Fruit fly (Drosophila melanogaster) whole organism, embryonic: ENCODE data around the gene UQCR-Q.

Experiments
- Blimp-1 ChIP-seq: fragments of 200-800 bp; sonication (Bioruptor generic); optimal IDR thresholded peaks from 3 replicates; lab custom pipeline; 2018; ENCODE audit warnings: missing biosample characterization, missing genetic modification characterization, mild to moderate bottlenecking, moderate library complexity, missing genetic modification reagents
- CG10267 ChIP-seq: fragments of 200-800 bp; sonication (Bioruptor generic); optimal IDR thresholded peaks from 2 replicates; lab custom pipeline; 2018; ENCODE audit warnings: missing biosample characterization, mild to moderate bottlenecking, missing genetic modification characterization, moderate library complexity
- CG12391 ChIP-seq: fragments of 200-800 bp; sonication (Bioruptor generic); optimal IDR thresholded peaks from 3 replicates; lab custom pipeline; 2018; ENCODE audit warnings: missing biosample characterization, mild to moderate bottlenecking, missing genetic modification characterization, moderate library complexity
- CG15269 ChIP-seq: fragments of 200-800 bp; sonication (Bioruptor generic); optimal IDR thresholded peaks from 2 replicates; lab custom pipeline; 2018; ENCODE audit warnings: missing biosample characterization, mild to moderate bottlenecking, missing genetic modification characterization, moderate library complexity
- CG15479 ChIP-seq: fragments of 200-800 bp; sonication (Bioruptor generic); optimal IDR thresholded peaks from 3 replicates; lab custom pipeline; 2019; ENCODE audit warnings: missing biosample characterization, mild to moderate bottlenecking, missing genetic modification characterization, moderate library complexity
- CG31388 ChIP-seq: fragments of 200-800 bp; sonication (Bioruptor generic); optimal IDR thresholded peaks from 2 replicates; lab custom pipeline; 2016; ENCODE audit warnings: missing biosample characterization, missing genetic modification characterization
- CG33213 ChIP-seq: fragments of 200-800 bp; sonication (Bioruptor generic); optimal IDR thresholded peaks from 3 replicates; lab custom pipeline; 2016; ENCODE audit warnings: missing biosample characterization, missing genetic modification characterization
- CG4360 ChIP-seq: fragments of 200-800 bp; sonication (Bioruptor generic); IDR thresholded peaks from 2 replicates; pipeline ENCODE4 v1.3.6; 2022; ENCODE audit warnings: missing biosample characterization, missing genetic modification characterization
- CG4820 ChIP-seq: fragments of 200-800 bp; sonication (Bioruptor generic); optimal IDR thresholded peaks from 3 replicates; lab custom pipeline; 2016; ENCODE audit warnings: missing biosample characterization, missing genetic modification characterization
- CG7372 ChIP-seq: fragments of 200-800 bp; sonication (Bioruptor generic); IDR thresholded peaks from 2 replicates; pipeline ENCODE4 v1.3.6; 2022; ENCODE audit warnings: missing biosample characterization, missing genetic modification characterization
- CG8924 ChIP-seq: fragments of 200-800 bp; optimal IDR thresholded peaks from 3 replicates; lab custom pipeline; 2019; ENCODE audit warnings: missing biosample characterization, mild to moderate bottlenecking, missing genetic modification characterization, moderate library complexity
- CTCF ChIP-seq: fragments of 200-800 bp; sonication (Bioruptor generic); optimal IDR thresholded peaks from 2 replicates; lab custom pipeline; 2017; ENCODE audit warnings: missing biosample characterization, mild to moderate bottlenecking, missing genetic modification characterization, moderate library complexity
- Drgx ChIP-seq: fragments of 200-800 bp; sonication (Bioruptor generic); IDR thresholded peaks from 2 replicates; pipeline ENCODE4 v1.3.6; 2022; ENCODE audit warnings: missing biosample characterization, missing genetic modification characterization
- Mrtf ChIP-seq: fragments of 200-800 bp; sonication (Bioruptor generic); IDR thresholded peaks from 3 replicates; pipeline ENCODE4 v1.3.6; 2022; ENCODE audit warnings: missing biosample characterization, missing genetic modification characterization
- Ptx1 ChIP-seq: fragments of 200-800 bp; sonication (Bioruptor generic); IDR thresholded peaks from 2 replicates; pipeline ENCODE4 v1.3.6; 2022; ENCODE audit warnings: missing biosample characterization, missing genetic modification characterization
- Trl ChIP-seq, 3 experiments: fragments of >200 bp in 2 of 3; fragments of 200-800 bp in 1 of 3; sonication (Bioruptor generic) in 1 of 3; optimal IDR thresholded peaks; 2 replicates in 1 of 3; 3 replicates in 2 of 3; lab custom pipeline; 2016 to 2017; ENCODE audit warnings: missing biosample characterization in 1 of 3, missing genetic modification characterization in 1 of 3
- abd-A ChIP-seq: fragments of 200-800 bp; sonication (Bioruptor generic); optimal IDR thresholded peaks from 3 replicates; lab custom pipeline; 2019; ENCODE audit warnings: missing biosample characterization, mild to moderate bottlenecking, missing genetic modification characterization, moderate library complexity
- ara ChIP-seq: fragments of 200-800 bp; sonication (Bioruptor generic); IDR thresholded peaks from 2 replicates; pipeline ENCODE4 v1.3.6; 2022; ENCODE audit warnings: missing biosample characterization, missing genetic modification characterization
- az2 ChIP-seq: fragments of 200-800 bp; sonication (Bioruptor generic); optimal IDR thresholded peaks from 3 replicates; lab custom pipeline; 2016; ENCODE audit warnings: missing biosample characterization, missing genetic modification characterization
- bsh ChIP-seq, 2 experiments: fragments of 200-800 bp; sonication (Bioruptor generic); optimal IDR thresholded peaks; 2 replicates each; lab custom pipeline; 2017 to 2018; ENCODE audit warnings: mild to moderate bottlenecking in 2 of 2, missing biosample characterization in 2 of 2, missing genetic modification characterization in 2 of 2, moderate library complexity in 1 of 2
- cg ChIP-seq: fragments of 200-800 bp; sonication (Bioruptor generic); optimal IDR thresholded peaks from 3 replicates; lab custom pipeline; 2019; ENCODE audit warnings: missing biosample characterization, mild to moderate bottlenecking, missing genetic modification characterization, moderate library complexity
- ci ChIP-seq: fragments of 200-800 bp; sonication (Bioruptor generic); IDR thresholded peaks from 3 replicates; pipeline ENCODE4 v1.3.6; 2022; ENCODE audit warnings: missing biosample characterization, missing genetic modification characterization
- dati ChIP-seq: fragments of 200-800 bp; sonication (Bioruptor generic); IDR thresholded peaks from 2 replicates; pipeline ENCODE4 v1.3.6; 2022; ENCODE audit warnings: missing biosample characterization, missing genetic modification characterization
- dmrt99B ChIP-seq: fragments of 200-800 bp; sonication (Bioruptor generic); optimal IDR thresholded peaks from 2 replicates; lab custom pipeline; 2018; ENCODE audit warnings: missing biosample characterization, mild to moderate bottlenecking, missing genetic modification characterization, moderate library complexity
- grau ChIP-seq: fragments of 200-800 bp; optimal IDR thresholded peaks from 3 replicates; lab custom pipeline; 2019; ENCODE audit warnings: missing biosample characterization, mild to moderate bottlenecking, missing genetic modification characterization, moderate library complexity
- lilli ChIP-seq: fragments of 200-800 bp; sonication (Bioruptor generic); optimal IDR thresholded peaks from 3 replicates; lab custom pipeline; 2016; ENCODE audit warnings: missing biosample characterization, missing genetic modification characterization
- nom ChIP-seq: fragments of 200-800 bp; sonication (Bioruptor generic); optimal IDR thresholded peaks from 2 replicates; lab custom pipeline; 2017; ENCODE audit warnings: missing biosample characterization, missing genetic modification characterization, mild to moderate bottlenecking, moderate library complexity, missing genetic modification reagents
- phol ChIP-seq: fragments of 200-800 bp; sonication (Bioruptor generic); optimal IDR thresholded peaks from 3 replicates; lab custom pipeline; 2018; ENCODE audit warnings: missing biosample characterization, mild to moderate bottlenecking, missing genetic modification characterization, moderate library complexity
- pzg ChIP-seq: fragments of 200-800 bp; sonication (Bioruptor generic); optimal IDR thresholded peaks from 3 replicates; lab custom pipeline; 2018; ENCODE audit warnings: missing biosample characterization, mild to moderate bottlenecking, missing genetic modification characterization, moderate library complexity
- row ChIP-seq: fragments of 200-800 bp; sonication (Bioruptor generic); IDR thresholded peaks from 3 replicates; pipeline ENCODE4 v1.3.6; 2022; ENCODE audit warnings: missing biosample characterization, missing genetic modification characterization
- sens ChIP-seq: fragments of 200-800 bp; sonication (Bioruptor generic); peaks from one replicate; lab custom pipeline; 2016; ENCODE audit warnings: missing biosample characterization, missing genetic modification characterization
- slp2 ChIP-seq: fragments of 200-800 bp; sonication (Bioruptor generic); optimal IDR thresholded peaks from 2 replicates; lab custom pipeline; 2016; ENCODE audit warnings: missing biosample characterization, missing genetic modification characterization
- sr ChIP-seq: fragments of 200-800 bp; sonication (Bioruptor generic); IDR thresholded peaks from 3 replicates; pipeline ENCODE4 v1.3.6; 2022; ENCODE audit warnings: missing biosample characterization, missing genetic modification characterization
- vnd ChIP-seq: fragments of 200-800 bp; sonication (Bioruptor generic); IDR thresholded peaks from 3 replicates; pipeline ENCODE4 v1.3.6; 2022; ENCODE audit warnings: missing biosample characterization, missing genetic modification characterization; ENCODE audit not compliant: partially characterized antibody
- z ChIP-seq: fragments of 200-800 bp; sonication (Bioruptor generic); IDR thresholded peaks from 3 replicates; pipeline ENCODE4 v1.3.6; 2022; ENCODE audit warnings: missing biosample characterization, missing genetic modification characterization

UQCR-Q gene

DNA sequence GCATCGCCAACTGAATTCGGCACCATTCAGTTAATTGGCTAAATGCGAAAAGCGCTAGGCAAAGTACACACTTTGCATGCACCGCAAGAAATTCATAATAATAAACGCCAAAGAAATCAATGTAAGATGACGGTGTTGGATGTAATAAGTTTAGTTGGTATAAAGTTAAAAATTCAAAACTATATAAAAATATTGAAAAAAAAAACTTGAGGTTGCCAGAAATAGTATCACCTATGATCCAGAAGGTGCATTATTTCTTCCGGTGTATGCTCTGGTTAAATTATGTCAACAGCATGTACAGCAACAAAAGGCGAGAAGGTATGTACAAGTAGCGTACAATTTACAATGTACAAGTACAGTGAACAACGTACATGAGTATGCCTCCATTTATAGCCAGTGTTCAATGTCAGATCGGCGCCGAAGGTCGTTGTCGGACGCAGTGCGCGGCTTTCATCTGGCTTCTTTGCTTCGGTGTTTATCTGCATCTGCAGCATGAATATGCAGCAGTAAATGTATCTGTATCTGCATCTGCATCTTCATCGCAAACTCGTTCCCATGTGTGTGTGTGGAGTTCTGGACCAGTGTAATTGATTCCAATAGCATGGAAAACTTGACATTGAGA, 22.4 kb downstream of the UQCR-Q start (continued):
- TF ChIP-seq CG4820 (GFP tag; lab: Kevin White, UChicago), result peak; percentile 31
- TF ChIP-seq CG15269 (tag; lab: Kevin White, UChicago), result peak; percentile 1
- peak; percentile 4 for TF ChIP-seq lilli
- peak; percentile 17 for TF ChIP-seq grau (tag; lab: Kevin White, UChicago)
- TF ChIP-seq Mrtf (GFP tag; lab: Robert Waterston, UW), result no peak
- peak; percentile 53 for TF ChIP-seq phol (tag; lab: Kevin White, UChicago)
- peak; percentile 51 for TF ChIP-seq dmrt99B (tag; lab: Kevin White, UChicago)
- TF ChIP-seq CG12391, result peak; percentile 30
- TF ChIP-seq CG8924 (tag; lab: Kevin White, UChicago), result no peak
- TF ChIP-seq ara (GFP tag; lab: Robert Waterston, UW), result no peak
- peak; percentile 29 for TF ChIP-seq az2 (GFP tag; lab: Kevin White, UChicago)

DNA sequence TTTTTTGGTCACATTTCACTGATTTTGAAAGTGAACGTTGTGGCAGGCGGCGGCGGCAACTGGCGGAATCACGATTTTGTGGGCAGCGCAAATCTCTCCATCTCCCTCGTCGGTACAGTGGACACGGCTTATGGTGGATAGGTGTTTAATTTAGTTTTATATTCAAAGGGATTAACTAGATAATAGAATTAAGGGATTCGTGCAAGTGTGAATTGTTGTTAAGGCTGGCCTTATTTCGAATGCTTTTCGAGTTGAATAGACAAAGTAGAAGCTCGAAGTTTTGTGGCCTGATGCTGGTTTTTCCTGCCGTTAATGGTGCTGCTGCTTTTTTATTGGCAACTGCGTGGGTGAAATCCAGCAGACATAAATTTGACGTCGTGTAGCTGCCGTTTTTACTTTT, 23.4 kb downstream of the UQCR-Q start:
- TF ChIP-seq ara (GFP tag; lab: Robert Waterston, UW) (0 out of 2 replicates have a peak, but pooled peaks have one; percentile 8), CG33213 (GFP tag; lab: Kevin White, UChicago) (no peak), Blimp-1 (GFP tag; lab: Kevin White, UChicago) (peak; percentile 53), CG31388 (GFP tag; lab: Kevin White, UChicago) (no peak), pzg (GFP tag; lab: Kevin White, UChicago) (no peak), Drgx (GFP tag; lab: Robert Waterston, UW) (peak; percentile 76), sens (GFP tag; lab: Kevin White, UChicago) (peak; percentile 59), sr (0 out of 3 replicates have a peak, but pooled peaks have one; percentile 29), ci (GFP tag; lab: Robert Waterston, UW) (0 out of 3 replicates have a peak, but pooled peaks have one; percentile 28), row (GFP tag; lab: Robert Waterston, UW) (peak; percentile 24; the same call in 2 of the 3 replicates), slp2 (GFP tag; lab: Kevin White, UChicago) (no peak), Ptx1 (GFP tag; lab: Robert Waterston, UW) (peak; percentile 17; the same call in 1 of the 2 replicates), grau (tag; lab: Kevin White, UChicago) (peak; percentile 65)

DNA sequence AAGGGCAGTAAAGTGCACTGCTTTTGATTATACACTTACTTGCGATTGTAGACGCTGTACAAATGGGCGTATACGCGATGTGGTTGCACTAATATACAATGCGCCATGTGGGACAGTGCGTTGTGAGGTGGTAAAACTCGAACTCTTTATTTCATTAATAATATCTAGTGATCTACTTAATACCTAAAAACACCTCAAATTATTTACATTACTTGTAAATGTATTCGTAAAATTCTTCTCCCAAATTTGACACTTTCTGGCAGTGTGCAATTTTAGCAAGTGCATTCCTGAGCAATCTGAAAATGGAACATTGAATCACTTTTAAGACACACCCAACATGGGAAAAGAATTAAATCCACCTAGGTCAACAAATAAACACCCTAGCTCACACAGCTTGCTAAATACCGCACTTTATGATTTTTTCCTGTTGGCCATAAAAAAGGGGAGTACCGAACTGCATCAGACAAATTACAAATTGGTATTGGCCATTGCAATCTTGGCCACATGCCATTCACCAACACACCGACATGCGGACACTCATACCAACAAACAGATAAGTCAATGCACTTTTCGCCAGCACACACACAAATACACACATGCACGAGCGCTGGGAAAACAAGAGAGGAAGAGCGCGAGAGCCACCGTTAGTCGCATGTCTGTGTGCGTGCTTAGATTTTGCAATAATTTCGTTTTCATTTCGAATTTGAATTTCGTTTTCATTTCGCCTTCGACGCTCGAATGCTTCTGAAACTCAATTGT, 24.6 kb downstream of the UQCR-Q start:
- peak; percentile 15 for TF ChIP-seq cg
- no peak for TF ChIP-seq dati (GFP tag; lab: Robert Waterston, UW)
- TF ChIP-seq CG7372 (GFP tag; lab: Robert Waterston, UW), result peak; percentile 58; the same call in 1 of the 2 replicates

DNA sequence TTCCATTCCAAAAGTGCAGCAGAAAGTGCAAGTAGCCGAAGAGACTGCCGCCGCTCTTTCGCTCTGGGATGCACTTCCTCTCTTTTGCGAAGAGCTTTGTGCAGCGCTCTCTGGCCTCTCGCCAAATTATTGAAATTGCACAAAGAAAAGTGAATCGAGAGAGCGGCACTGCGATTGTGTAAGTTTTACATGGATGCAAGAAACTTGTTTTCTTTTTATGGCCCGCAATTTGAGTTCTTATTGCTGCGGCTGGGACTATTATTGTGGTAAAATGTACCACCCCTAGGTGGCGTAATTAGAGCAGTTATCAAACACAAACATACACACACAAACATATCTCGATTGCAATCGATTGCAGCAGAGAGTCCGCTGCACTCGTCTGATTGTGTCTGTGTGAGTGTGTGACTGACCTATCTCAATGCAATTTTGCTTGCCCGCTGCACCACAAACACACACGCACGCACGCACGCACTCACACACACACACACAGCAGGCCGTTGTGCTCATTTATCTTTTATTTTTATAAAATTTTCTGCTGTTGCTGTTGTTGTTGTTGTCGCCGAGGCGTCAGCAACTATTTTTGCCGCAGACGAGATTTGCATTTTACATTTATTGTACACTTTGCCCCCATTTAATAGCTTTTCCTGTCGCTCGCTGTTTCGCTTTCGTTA, 25.9 kb downstream of the UQCR-Q start:
- TF ChIP-seq Trl (optimal IDR thresholded peaks at IDR 0.05; lab: Kevin White, UChicago) (peak in 1 of 2 experiments; percentile 28), Trl (GFP tag; optimal IDR thresholded peaks at IDR 0.05; lab: Kevin White, UChicago) (no peak), sens (GFP tag; lab: Kevin White, UChicago) (peak; percentile 10), CG7372 (GFP tag; lab: Robert Waterston, UW) (no peak), vnd (GFP tag; lab: Robert Waterston, UW) (0 out of 3 replicates have a peak, but pooled peaks have one; percentile 11), z (GFP tag; lab: Robert Waterston, UW) (0 out of 3 replicates have a peak, but pooled peaks have one; percentile 36), CG10267 (no peak), bsh (GFP tag; optimal IDR thresholded peaks at IDR 0.05; lab: Kevin White, UChicago) (peak in 1 of 2 experiments; percentile 24), CG4360 (GFP tag; lab: Robert Waterston, UW) (peak; percentile 42; the same call in 1 of the 2 replicates), Drgx (GFP tag; lab: Robert Waterston, UW) (peak; percentile 38), abd-A (no peak), CTCF (GFP tag; lab: Kevin White, UChicago) (peak; percentile 28), cg (peak; percentile 64), nom (peak; percentile 43), CG15479 (GFP tag; lab: Kevin White, UChicago) (peak; percentile 76)
- TF ChIP-seq, all 482 proteins: peak for 11
